Fruit fly (Drosophila melanogaster): Measurements from ENCODE around the gene CG13361.

Gene CG13361

DNA sequence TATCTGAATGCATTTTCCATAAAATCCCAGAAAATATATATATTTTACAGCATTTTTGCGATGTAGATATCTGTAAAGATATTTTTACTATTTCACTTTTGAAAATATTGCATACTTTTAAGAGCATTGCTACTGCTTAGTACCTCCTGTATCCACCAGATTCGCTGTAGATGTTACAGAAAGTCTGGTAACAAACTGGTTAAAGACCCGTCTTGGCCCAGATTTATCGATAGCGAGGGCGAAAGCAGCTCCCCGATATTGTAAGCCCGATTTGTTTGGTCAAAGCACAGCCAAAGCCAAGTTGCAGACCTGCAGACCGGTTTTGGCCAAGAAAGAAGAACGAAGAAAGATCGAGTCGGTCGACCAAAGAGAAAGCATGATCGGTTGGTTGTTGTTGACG lies 31.0 kb upstream of the CG13361 start, which contains the start of gene tw (continued):
- TF ChIP-seq CG1832 (GFP tag; optimal IDR thresholded peaks at IDR 0.05) (no peak), CG12769 (tag; optimal IDR thresholded peaks at IDR 0.05) (peak; percentile 79), Sry-δ (GFP tag; optimal IDR thresholded peaks at IDR 0.05) (peak; percentile 7), sna (GFP tag; IDR thresholded peaks at IDR 0.05; ENCODE audit: partially characterized antibody) (peak; percentile 44; the same call in 1 of the 2 replicates), Scr (GFP tag; IDR thresholded peaks at IDR 0.05; ENCODE audit: partially characterized antibody) (peak; percentile 50; the same call in 1 of the 2 replicates), Usf (GFP tag; optimal IDR thresholded peaks at IDR 0.05) (no peak), Dref (GFP tag; IDR thresholded peaks at IDR 0.05) (peak; percentile 61), BEAF-32 (GFP tag; optimal IDR thresholded peaks at IDR 0.05) (peak; percentile 52), mld (GFP tag; IDR thresholded peaks at IDR 0.05; ENCODE audit: partially characterized antibody) (0 out of 3 replicates have a peak, but pooled peaks have one; percentile 49), CG18764 (GFP tag; optimal IDR thresholded peaks at IDR 0.05) (no peak), Med (GFP tag) (peak; percentile 68), vvl (GFP tag; IDR thresholded peaks at IDR 0.05) (0 out of 2 replicates have a peak, but pooled peaks have one; percentile 16), CG13287 (GFP tag; IDR thresholded peaks at IDR 0.05; ENCODE audit: partially characterized antibody) (peak; percentile 62), pita (GFP tag; optimal IDR thresholded peaks at IDR 0.05) (peak; percentile 27), CG1603 (tag; optimal IDR thresholded peaks at IDR 0.05) (peak; percentile 42), CG17802 (tag; optimal IDR thresholded peaks at IDR 0.05) (no peak), sisA (GFP tag; IDR thresholded peaks at IDR 0.05) (no peak), pzg (GFP tag; optimal IDR thresholded peaks at IDR 0.05) (peak; percentile 22), D19B (GFP tag; optimal IDR thresholded peaks at IDR 0.05) (no peak), CG2678 (tag; optimal IDR thresholded peaks at IDR 0.05) (no peak), Hr51 (GFP tag; optimal IDR thresholded peaks at IDR 0.05) (no peak), mam (GFP tag; optimal IDR thresholded peaks at IDR 0.05) (no peak), knrl (GFP tag; IDR thresholded peaks at IDR 0.05; ENCODE audit: partially characterized antibody) (peak; percentile 40; the same call in 2 of the 3 replicates), vnd (GFP tag; IDR thresholded peaks at IDR 0.05; ENCODE audit: partially characterized antibody) (no peak), en (GFP tag; optimal IDR thresholded peaks at IDR 0.05) (no peak), zen2 (GFP tag; IDR thresholded peaks at IDR 0.05; ENCODE audit: partially characterized antibody) (peak; percentile 20; the same call in 1 of the 3 replicates), gfzf (GFP tag; optimal IDR thresholded peaks at IDR 0.05) (peak; percentile 4), CG42726 (GFP tag; IDR thresholded peaks at IDR 0.05; ENCODE audit: partially characterized antibody) (0 out of 2 replicates have a peak, but pooled peaks have one; percentile 13), CG16815 (GFP tag; optimal IDR thresholded peaks at IDR 0.05) (no peak), chinmo (GFP tag; IDR thresholded peaks at IDR 0.05; ENCODE audit: partially characterized antibody) (no peak), sob (GFP tag; IDR thresholded peaks at IDR 0.05) (0 out of 2 replicates have a peak, but pooled peaks have one; percentile 14), inv (GFP tag; IDR thresholded peaks at IDR 0.05; ENCODE audit: partially characterized antibody) (0 out of 2 replicates have a peak, but pooled peaks have one; percentile 6), Drgx (GFP tag; IDR thresholded peaks at IDR 0.05) (no peak), cwo (GFP tag; optimal IDR thresholded peaks at IDR 0.05) (no peak), CG8478 (optimal IDR thresholded peaks at IDR 0.05) (no peak), grau (tag; optimal IDR thresholded peaks at IDR 0.05) (no peak), gsb-n (tag; optimal IDR thresholded peaks at IDR 0.05) (no peak), dati (GFP tag; IDR thresholded peaks at IDR 0.05) (no peak), ab (GFP tag; optimal IDR thresholded peaks at IDR 0.05) (no peak), HLH4C (GFP tag; IDR thresholded peaks at IDR 0.05; ENCODE audit: partially characterized antibody) (peak; percentile 29; the same call in 1 of the 3 replicates), CG2116 (GFP tag; optimal IDR thresholded peaks at IDR 0.05) (peak; percentile 88), bcd (GFP tag; optimal IDR thresholded peaks at IDR 0.05) (no peak), fru (optimal IDR thresholded peaks at IDR 0.05) (no peak)

All from whole organism, embryonic.